Worm (Caenorhabditis elegans) whole organism, L2 larva: ENCODE measurements around the gene grl-25.

ENCODE experiments used
- F13H6.1 ChIP-seq: sonication (generic microtip); optimal IDR thresholded peaks from 2 replicates; lab custom pipeline; 2016; ENCODE audit warnings: missing genetic modification characterization, missing compliant biosample characterization
- ama-1 ChIP-seq: fragments of 150-350 bp; optimal IDR thresholded peaks from 2 replicates; lab custom pipeline; 2018; ENCODE audit warnings: inconsistent platforms
- ceh-82 ChIP-seq: fragments of 150-350 bp; optimal IDR thresholded peaks from 2 replicates; lab custom pipeline; 2014; ENCODE audit warnings: missing biosample characterization, missing genetic modification characterization
- egl-27 ChIP-seq: sonication (generic microtip); optimal IDR thresholded peaks from 3 replicates; lab custom pipeline; 2017; ENCODE audit warnings: missing biosample characterization, missing genetic modification reagents, missing genetic modification characterization
- elt-1 ChIP-seq: fragments of 150-350 bp; optimal IDR thresholded peaks from 2 replicates; lab custom pipeline; 2014; ENCODE audit warnings: missing biosample characterization, missing genetic modification characterization
- lin-13 ChIP-seq: fragments of 150-350 bp; optimal IDR thresholded peaks from 2 replicates; lab custom pipeline; 2014; ENCODE audit warnings: missing biosample characterization, missing genetic modification reagents, missing genetic modification characterization
- lin-39 ChIP-seq: fragments of 150-350 bp; optimal IDR thresholded peaks from 2 replicates; lab custom pipeline; 2014; ENCODE audit warnings: missing biosample characterization, missing genetic modification reagents, missing genetic modification characterization
- lsy-2 ChIP-seq, 2 experiments: fragments of 150-350 bp in 1 of 2; sonication (generic microtip) in 1 of 2; optimal IDR thresholded peaks; 2 replicates each; lab custom pipeline; 2014 to 2017; ENCODE audit warnings: missing biosample characterization in 2 of 2, missing genetic modification characterization in 2 of 2
- nhr-12 ChIP-seq: fragments of 150-350 bp; optimal IDR thresholded peaks from 2 replicates; lab custom pipeline; 2014; ENCODE audit warnings: missing biosample characterization, missing genetic modification characterization
- nhr-6 ChIP-seq: fragments of 150-350 bp; optimal IDR thresholded peaks from 2 replicates; lab custom pipeline; 2014; ENCODE audit warnings: missing biosample characterization, missing genetic modification characterization
- snpc-4 ChIP-seq: fragments of 150-350 bp; optimal IDR thresholded peaks from 2 replicates; lab custom pipeline; 2014; ENCODE audit warnings: missing biosample characterization, missing genetic modification characterization
- unc-39 ChIP-seq: fragments of 150-350 bp; optimal IDR thresholded peaks from 2 replicates; lab custom pipeline; 2014; ENCODE audit warnings: missing biosample characterization, missing genetic modification characterization
- ztf-4 ChIP-seq: fragments of 150-350 bp; optimal IDR thresholded peaks from 2 replicates; lab custom pipeline; 2014; ENCODE audit warnings: missing biosample characterization, missing genetic modification characterization

DNA sequence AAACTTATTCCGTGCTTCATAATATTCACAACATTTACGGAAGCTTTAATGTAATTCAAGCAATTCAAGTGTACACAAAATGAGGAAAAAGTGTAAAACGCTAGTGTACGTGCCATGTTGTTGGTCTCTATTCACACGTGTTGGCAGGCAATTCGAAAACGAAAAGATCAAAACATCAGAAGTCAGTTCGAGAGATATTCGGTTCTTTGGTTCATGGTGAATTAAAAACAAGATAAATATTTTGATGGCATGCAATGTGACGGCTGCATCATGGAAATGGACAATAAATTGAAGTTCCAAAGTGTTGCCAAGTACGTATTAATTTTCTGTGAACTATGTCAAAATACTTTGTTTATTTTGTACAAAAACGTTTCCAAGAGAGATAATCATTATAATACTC is 40.0 kb upstream of the grl-25 start:
- TF ChIP-seq unc-39 (tag; lab: Kevin White, UChicago) (no peak), ceh-82 (tag; lab: Kevin White, UChicago) (no peak), ama-1 (no peak), lin-39 (tag; lab: Kevin White, UChicago) (no peak), egl-27 (no peak), ztf-4 (peak; percentile 65), nhr-6 (tag; lab: Kevin White, UChicago) (no peak), lin-13 (GFP tag; lab: Kevin White, UChicago) (peak; percentile 18), lsy-2 (tag; optimal IDR thresholded peaks at IDR 0.05; lab: Kevin White, UChicago) (peak in 1 of 2 experiments; percentile 27), snpc-4 (tag; lab: Kevin White, UChicago) (no peak), elt-1 (tag; lab: Kevin White, UChicago) (no peak), F13H6.1 (no peak), nhr-12 (tag; lab: Kevin White, UChicago) (no peak)
